Worm (Caenorhabditis elegans) whole organism, mixed stage, embryonic: ENCODE results near the gene K08E5.6.

ENCODE experiments used
- M03D4.4 ChIP-seq: sonication (generic microtip); optimal IDR thresholded peaks from 2 replicates; lab custom pipeline; 2017; ENCODE audit warnings: mild to moderate bottlenecking, missing genetic modification characterization, missing compliant biosample characterization
- bed-3 ChIP-seq: fragments of 200-800 bp; sonication (Bioruptor generic); optimal IDR thresholded peaks from 3 replicates; lab custom pipeline; 2018; ENCODE audit warnings: mild to moderate bottlenecking, missing genetic modification characterization, moderate library complexity, missing compliant biosample characterization
- blmp-1 ChIP-seq: fragments of 150-350 bp; optimal IDR thresholded peaks from 2 replicates; lab custom pipeline; 2014; ENCODE audit warnings: missing biosample characterization, missing genetic modification characterization
- ceh-39 ChIP-seq: fragments of 150-350 bp; optimal IDR thresholded peaks from 2 replicates; lab custom pipeline; 2014; ENCODE audit warnings: missing biosample characterization, missing genetic modification characterization
- ceh-43 ChIP-seq: fragments of 200-800 bp; sonication (Bioruptor generic); optimal IDR thresholded peaks from 2 replicates; lab custom pipeline; 2018; ENCODE audit warnings: mild to moderate bottlenecking, missing genetic modification characterization, moderate library complexity, missing compliant biosample characterization
- ceh-83 ChIP-seq: fragments of 200-800 bp; sonication (Bioruptor generic); optimal IDR thresholded peaks from 2 replicates; lab custom pipeline; 2018; ENCODE audit warnings: mild to moderate bottlenecking, missing genetic modification characterization, missing compliant biosample characterization
- ces-1 ChIP-seq: fragments of 150-350 bp; optimal IDR thresholded peaks from 2 replicates; lab custom pipeline; 2014; ENCODE audit warnings: missing biosample characterization, missing genetic modification reagents, missing genetic modification characterization
- cnd-1 ChIP-seq: fragments of 200-800 bp; sonication (Bioruptor generic); optimal IDR thresholded peaks from 2 replicates; lab custom pipeline; 2018; ENCODE audit warnings: mild to moderate bottlenecking, missing genetic modification characterization, missing compliant biosample characterization
- drap-1 ChIP-seq: fragments of 200-800 bp; sonication (Bioruptor generic); optimal IDR thresholded peaks from 3 replicates; lab custom pipeline; 2018; ENCODE audit warnings: mild to moderate bottlenecking, missing genetic modification characterization, missing compliant biosample characterization
- elt-3 ChIP-seq: fragments of 150-350 bp; optimal IDR thresholded peaks from 2 replicates; lab custom pipeline; 2014; ENCODE audit warnings: missing biosample characterization, missing genetic modification characterization
- flh-1 ChIP-seq: fragments of 200-800 bp; sonication (Bioruptor generic); optimal IDR thresholded peaks from 2 replicates; lab custom pipeline; 2018; ENCODE audit warnings: mild to moderate bottlenecking, missing genetic modification characterization, moderate library complexity, missing compliant biosample characterization
- ham-2 ChIP-seq: fragments of 200-800 bp; sonication (Bioruptor generic); optimal IDR thresholded peaks from 2 replicates; lab custom pipeline; 2018; ENCODE audit warnings: mild to moderate bottlenecking, missing genetic modification characterization, missing compliant biosample characterization
- hlh-1 ChIP-seq: fragments of 150-350 bp; optimal IDR thresholded peaks from 2 replicates; lab custom pipeline; 2014; ENCODE audit warnings: missing biosample characterization, missing genetic modification reagents, missing genetic modification characterization
- lin-13 ChIP-seq: fragments of 150-350 bp; optimal IDR thresholded peaks from 2 replicates; lab custom pipeline; 2014; ENCODE audit warnings: missing biosample characterization, missing genetic modification characterization
- lin-32 ChIP-seq: fragments of 200-800 bp; sonication (Bioruptor generic); optimal IDR thresholded peaks from 2 replicates; lab custom pipeline; 2018; ENCODE audit warnings: mild to moderate bottlenecking, missing genetic modification characterization, missing compliant biosample characterization
- lsy-2 ChIP-seq: fragments of 150-350 bp; optimal IDR thresholded peaks from 2 replicates; lab custom pipeline; 2014; ENCODE audit warnings: missing biosample characterization, missing genetic modification characterization
- mab-5 ChIP-seq: fragments of 150-350 bp; optimal IDR thresholded peaks from 2 replicates; lab custom pipeline; 2014; ENCODE audit warnings: missing biosample characterization, missing genetic modification characterization
- mep-1 ChIP-seq: fragments of 150-350 bp; optimal IDR thresholded peaks from 2 replicates; lab custom pipeline; 2017; ENCODE audit warnings: missing biosample characterization, missing genetic modification reagents, missing genetic modification characterization, inconsistent platforms
- mls-2 ChIP-seq: sonication (generic microtip); optimal IDR thresholded peaks from 2 replicates; lab custom pipeline; 2016; ENCODE audit warnings: mild to moderate bottlenecking, missing genetic modification characterization, moderate library complexity, missing compliant biosample characterization
- nhr-12 ChIP-seq: fragments of 150-350 bp; optimal IDR thresholded peaks from 2 replicates; lab custom pipeline; 2014; ENCODE audit warnings: missing biosample characterization, missing genetic modification characterization
- nhr-2 ChIP-seq: fragments of 150-350 bp; optimal IDR thresholded peaks from 2 replicates; lab custom pipeline; 2014; ENCODE audit warnings: missing biosample characterization, missing genetic modification characterization
- nhr-28 ChIP-seq: fragments of 150-350 bp; optimal IDR thresholded peaks from 2 replicates; lab custom pipeline; 2014; ENCODE audit warnings: missing biosample characterization, missing genetic modification characterization
- nhr-76 ChIP-seq: sonication (generic microtip); optimal IDR thresholded peaks from 2 replicates; lab custom pipeline; 2017; ENCODE audit warnings: missing biosample characterization, missing genetic modification characterization
- pha-4 ChIP-seq: fragments of 150-350 bp; optimal IDR thresholded peaks from 2 replicates; lab custom pipeline; 2018; ENCODE audit warnings: missing biosample characterization, missing genetic modification reagents, missing genetic modification characterization
- sem-2 ChIP-seq: fragments of 200-800 bp; sonication (Bioruptor generic); optimal IDR thresholded peaks from 2 replicates; lab custom pipeline; 2018; ENCODE audit warnings: mild to moderate bottlenecking, missing genetic modification characterization, missing compliant biosample characterization
- snpc-4 ChIP-seq: fragments of 150-350 bp; optimal IDR thresholded peaks from 2 replicates; lab custom pipeline; 2014; ENCODE audit warnings: missing biosample characterization, missing genetic modification characterization
- sptf-1 ChIP-seq: sonication (generic microtip); optimal IDR thresholded peaks from 2 replicates; lab custom pipeline; 2017; ENCODE audit warnings: mild to moderate bottlenecking, missing genetic modification characterization, moderate library complexity, missing compliant biosample characterization
- unc-39 ChIP-seq: fragments of 150-350 bp; optimal IDR thresholded peaks from 2 replicates; lab custom pipeline; 2014; ENCODE audit warnings: missing biosample characterization, missing genetic modification characterization
- unc-62 ChIP-seq: fragments of 150-350 bp; optimal IDR thresholded peaks from 2 replicates; lab custom pipeline; 2014; ENCODE audit warnings: missing biosample characterization, missing genetic modification reagents, missing genetic modification characterization
- zip-8 ChIP-seq: fragments of 150-350 bp; optimal IDR thresholded peaks from 2 replicates; lab custom pipeline; 2014; ENCODE audit warnings: missing biosample characterization, missing genetic modification characterization
- ztf-11 ChIP-seq: fragments of 150-350 bp; optimal IDR thresholded peaks from 2 replicates; lab custom pipeline; 2014; ENCODE audit warnings: missing biosample characterization, missing genetic modification characterization

K08E5.6 gene

ce11 chrIII:10179444-10179843 is 38.6 kb downstream of the K08E5.6 start:
- TF ChIP-seq drap-1 (no peak), cnd-1 (tag; lab: Kevin White, UChicago) (no peak), lin-32 (no peak), hlh-1 (tag; lab: Kevin White, UChicago) (no peak), ceh-83 (GFP tag; lab: Kevin White, UChicago) (no peak), nhr-2 (no peak), nhr-76 (tag; lab: Kevin White, UChicago) (no peak), mls-2 (no peak), ham-2 (GFP tag; lab: Kevin White, UChicago) (no peak), lsy-2 (tag; lab: Kevin White, UChicago) (no peak), flh-1 (GFP tag; lab: Kevin White, UChicago) (no peak), ces-1 (GFP tag; lab: Kevin White, UChicago) (no peak), nhr-12 (tag; lab: Kevin White, UChicago) (no peak), bed-3 (GFP tag; lab: Kevin White, UChicago) (no peak), mep-1 (tag; lab: Kevin White, UChicago) (no peak), unc-39 (tag; lab: Kevin White, UChicago) (no peak), ceh-43 (GFP tag; lab: Kevin White, UChicago) (no peak), sptf-1 (tag; lab: Kevin White, UChicago) (no peak), pha-4 (tag; lab: Kevin White, UChicago) (no peak)
- TF ChIP-seq, all 35 proteins: peak for 0

- TF ChIP-seq ztf-11 (tag; lab: Kevin White, UChicago) (no peak), pha-4 (tag; lab: Kevin White, UChicago) (no peak), cnd-1 (tag; lab: Kevin White, UChicago) (no peak), lin-13 (tag; lab: Kevin White, UChicago) (no peak), ceh-43 (GFP tag; lab: Kevin White, UChicago) (no peak), sem-2 (GFP tag; lab: Kevin White, UChicago) (no peak), ces-1 (GFP tag; lab: Kevin White, UChicago) (no peak), elt-3 (tag; lab: Kevin White, UChicago) (no peak), flh-1 (GFP tag; lab: Kevin White, UChicago) (no peak), nhr-76 (tag; lab: Kevin White, UChicago) (no peak), sptf-1 (tag; lab: Kevin White, UChicago) (no peak), ceh-83 (GFP tag; lab: Kevin White, UChicago) (no peak)
Observed at ce11 chrIII:10181868-10182267, 41.0 kb downstream of the K08E5.6 start.

ce11 chrIII:10186160-10186559 is 45.3 kb downstream of the K08E5.6 start, which contains the start of gene unc-47:
TSS of gene unc-47 (minus strand) at chrIII:10186260.
- TF ChIP-seq ceh-83 (GFP tag; lab: Kevin White, UChicago), result no peak
- no peak for TF ChIP-seq ceh-39

ce11 chrIII:10187840-10188239 is 47.0 kb downstream of the K08E5.6 start:
- TF ChIP-seq ceh-83 (GFP tag; lab: Kevin White, UChicago) (no peak), ceh-39 (no peak), M03D4.4 (tag; lab: Kevin White, UChicago) (no peak)

ce11 chrIII:10188912-10189311 is 48.1 kb downstream of the K08E5.6 start, which contains the start of gene epac-1:
TSS of gene epac-1 (plus strand) at chrIII:10189212.
- TF ChIP-seq nhr-12 (tag; lab: Kevin White, UChicago) (no peak), snpc-4 (no peak), unc-62 (GFP tag; lab: Kevin White, UChicago) (no peak), ceh-39 (no peak), blmp-1 (no peak), cnd-1 (tag; lab: Kevin White, UChicago) (no peak), nhr-28 (no peak), M03D4.4 (tag; lab: Kevin White, UChicago) (no peak), elt-3 (tag; lab: Kevin White, UChicago) (no peak), ceh-43 (GFP tag; lab: Kevin White, UChicago) (no peak), mab-5 (tag; lab: Kevin White, UChicago) (no peak), zip-8 (tag; lab: Kevin White, UChicago) (no peak)
